Worm (Caenorhabditis elegans): Measurements from ENCODE around the gene srv-27.

srv-27 gene

ce11 chrIV:6307439-6307838 is 9.3 kb upstream of the srv-27 start, which contains the start of gene csp-2:
Gene csp-2, plus strand, starts transcription at chrIV:6307739.
- no peak for TF ChIP-seq elt-1 (tag; optimal IDR thresholded peaks at IDR 0.05)
- TF ChIP-seq nhr-76 (tag; optimal IDR thresholded peaks at IDR 0.05) = no peak
- TF ChIP-seq jun-1 (tag; optimal IDR thresholded peaks at IDR 0.05) = no peak
- TF ChIP-seq snpc-4 (tag; optimal IDR thresholded peaks at IDR 0.05) = no peak
- TF ChIP-seq fkh-2 (tag; optimal IDR thresholded peaks at IDR 0.05) = no peak
- no peak for TF ChIP-seq eor-1 (tag; optimal IDR thresholded peaks at IDR 0.05)
- TF ChIP-seq ztf-4 (tag; optimal IDR thresholded peaks at IDR 0.05) = no peak
- no peak for TF ChIP-seq skn-1 (tag; optimal IDR thresholded peaks at IDR 0.05)
- no peak for TF ChIP-seq lin-15B (tag; optimal IDR thresholded peaks at IDR 0.05)
- no peak for TF ChIP-seq tbx-2 (tag; optimal IDR thresholded peaks at IDR 0.05)
- TF ChIP-seq nhr-12 (tag; optimal IDR thresholded peaks at IDR 0.05) = no peak
- no peak for TF ChIP-seq pqm-1 (tag; optimal IDR thresholded peaks at IDR 0.05)
- TF ChIP-seq hmg-11 (tag; optimal IDR thresholded peaks at IDR 0.05) = no peak
- no peak for TF ChIP-seq ztf-11 (tag; optimal IDR thresholded peaks at IDR 0.05)
- no peak for TF ChIP-seq nhr-25 (tag; optimal IDR thresholded peaks at IDR 0.05)
- no peak for TF ChIP-seq nhr-77 (tag; optimal IDR thresholded peaks at IDR 0.05)

ce11 chrIV:6303642-6304041 is 5.5 kb upstream of the srv-27 start, which contains the start of gene srv-25:
Gene srv-25, minus strand, starts transcription at chrIV:6303742.
- no peak for TF ChIP-seq ztf-11 (tag; optimal IDR thresholded peaks at IDR 0.05)

ce11 chrIV:6301764-6302163 is 3.6 kb upstream of the srv-27 start, which contains the start of gene srv-26:
Gene srv-26, minus strand, starts transcription at chrIV:6301864.
- TF ChIP-seq fkh-10 (GFP tag; optimal IDR thresholded peaks at IDR 0.05) = no peak
- no peak for TF ChIP-seq aly-2 (tag; optimal IDR thresholded peaks at IDR 0.05)
- no peak for TF ChIP-seq pqm-1 (tag; optimal IDR thresholded peaks at IDR 0.05)
- no peak for TF ChIP-seq hmg-11 (tag; optimal IDR thresholded peaks at IDR 0.05)
- TF ChIP-seq mml-1 (tag; optimal IDR thresholded peaks at IDR 0.05) = no peak
- TF ChIP-seq nhr-12 (tag; optimal IDR thresholded peaks at IDR 0.05) = no peak
- TF ChIP-seq nhr-43 (tag; optimal IDR thresholded peaks at IDR 0.05; ENCODE audit: poor library complexity, severe bottlenecking) = no peak
- TF ChIP-seq egl-5 (tag; optimal IDR thresholded peaks at IDR 0.05) = no peak

- TF ChIP-seq nhr-25 (tag; optimal IDR thresholded peaks at IDR 0.05) (no peak), elt-1 (tag; optimal IDR thresholded peaks at IDR 0.05) (no peak), pha-4 (tag; optimal IDR thresholded peaks at IDR 0.05) (no peak), nhr-11 (tag; optimal IDR thresholded peaks at IDR 0.05) (no peak), ama-1 (optimal IDR thresholded peaks at IDR 0.05) (no peak), sea-2 (GFP tag; optimal IDR thresholded peaks at IDR 0.05) (no peak), R02D3.7 (tag; optimal IDR thresholded peaks at IDR 0.05) (no peak), nhr-12 (tag; optimal IDR thresholded peaks at IDR 0.05) (no peak), egl-5 (tag; optimal IDR thresholded peaks at IDR 0.05) (no peak), lin-39 (tag; optimal IDR thresholded peaks at IDR 0.05) (no peak), mdl-1 (tag; optimal IDR thresholded peaks at IDR 0.05) (no peak), nhr-67 (tag; optimal IDR thresholded peaks at IDR 0.05) (no peak), nhr-77 (tag; optimal IDR thresholded peaks at IDR 0.05) (no peak), egl-27 (tag; optimal IDR thresholded peaks at IDR 0.05) (no peak)
Measured at ce11 chrIV:6299523-6299922, 1.4 kb upstream of the srv-27 start.

ce11 chrIV:6294081-6294480 is 4.1 kb downstream of the srv-27 start, which contains the start of gene hil-2:
Gene hil-2, plus strand, starts transcription at chrIV:6294240.
- TF ChIP-seq elt-3 (tag; optimal IDR thresholded peaks at IDR 0.05) = no peak
- peak; percentile 23 for TF ChIP-seq lin-39 (tag; optimal IDR thresholded peaks at IDR 0.05)

ce11 chrIV:6290741-6291140 is 7.4 kb downstream of the srv-27 start, which contains the start of gene srv-24:
Gene srv-24, minus strand, starts transcription at chrIV:6290841.
- TF ChIP-seq mml-1 (tag; optimal IDR thresholded peaks at IDR 0.05) = no peak
- no peak for TF ChIP-seq fkh-10 (GFP tag; optimal IDR thresholded peaks at IDR 0.05)
- TF ChIP-seq pha-4 (tag; optimal IDR thresholded peaks at IDR 0.05) = no peak

- no peak for TF ChIP-seq ceh-28 (tag; optimal IDR thresholded peaks at IDR 0.05)
- TF ChIP-seq tbx-2 (tag; optimal IDR thresholded peaks at IDR 0.05) = no peak
- TF ChIP-seq elt-2 (tag; optimal IDR thresholded peaks at IDR 0.05) = no peak
- no peak for TF ChIP-seq ztf-11 (tag; optimal IDR thresholded peaks at IDR 0.05)
- TF ChIP-seq ZK546.5 (tag; optimal IDR thresholded peaks at IDR 0.05) = no peak
- no peak for TF ChIP-seq mml-1 (tag; optimal IDR thresholded peaks at IDR 0.05)
- no peak for TF ChIP-seq nhr-237 (tag; optimal IDR thresholded peaks at IDR 0.05)
- TF ChIP-seq unc-39 (tag; optimal IDR thresholded peaks at IDR 0.05) = no peak
- TF ChIP-seq pqm-1 (tag; optimal IDR thresholded peaks at IDR 0.05) = no peak
- no peak for TF ChIP-seq nhr-43 (tag; optimal IDR thresholded peaks at IDR 0.05; ENCODE audit: poor library complexity, severe bottlenecking)
- TF ChIP-seq hmg-11 (tag; optimal IDR thresholded peaks at IDR 0.05) = no peak
- no peak for TF ChIP-seq lsy-12 (tag; optimal IDR thresholded peaks at IDR 0.05)
- TF ChIP-seq nhr-28 (tag; optimal IDR thresholded peaks at IDR 0.05) = no peak
- no peak for TF ChIP-seq ama-1 (optimal IDR thresholded peaks at IDR 0.05)
Measured at ce11 chrIV:6284277-6284676, 13.9 kb downstream of the srv-27 start, which contains the start of gene ops-1. Gene ops-1, minus strand, starts transcription at chrIV:6284377.
